ENCODE assay signal across 6 fruit fly cellular contexts in genomic region chr3L:4531941-4532478, dm6.
TF ChIP-seq lines count a peak whose summit lies in the region.

Gene Tie, minus strand, starts transcription at chr3L:4532145.

- peak; percentile 45 to 63 for TF ChIP-seq CTCF in S2 (optimal IDR thresholded peaks at IDR 0.05; lab: Kevin White, UChicago)
- peak; percentile 90 for TF ChIP-seq CTCF in whole organism, embryonic (GFP tag; optimal IDR thresholded peaks at IDR 0.05; lab: Kevin White, UChicago)

TF ChIP-seq in whole organism, adult, 20 proteins besides CTCF, POLR2A, EP300 and RAD21:
- TF ChIP-seq ovo (GFP tag; optimal IDR thresholded peaks at IDR 0.05; lab: Kevin White, UChicago): no peak
- TF ChIP-seq pad (GFP tag; optimal IDR thresholded peaks at IDR 0.05; lab: Kevin White, UChicago): no peak
- TF ChIP-seq Mnt (GFP tag; optimal IDR thresholded peaks at IDR 0.05; lab: Kevin White, UChicago): no peak
- TF ChIP-seq bab1 (GFP tag; optimal IDR thresholded peaks at IDR 0.05; lab: Kevin White, UChicago): peak; percentile 67
- no peak for TF ChIP-seq cic (GFP tag; optimal IDR thresholded peaks at IDR 0.05; lab: Kevin White, UChicago)
- no peak for TF ChIP-seq CG7101 (tag; optimal IDR thresholded peaks at IDR 0.05; lab: Kevin White, UChicago)
- no peak for TF ChIP-seq Hr96 (GFP tag; optimal IDR thresholded peaks at IDR 0.05; lab: Kevin White, UChicago)

TF ChIP-seq in whole organism, embryonic, 481 proteins besides CTCF, POLR2A, EP300 and RAD21 (continues in another document):
- TF ChIP-seq yki (optimal IDR thresholded peaks at IDR 0.05; lab: Kevin White, UChicago): no peak
- no peak for TF ChIP-seq cg (GFP tag; optimal IDR thresholded peaks at IDR 0.05; lab: Kevin White, UChicago)
- TF ChIP-seq CG1792 (GFP tag; optimal IDR thresholded peaks at IDR 0.05; lab: Kevin White, UChicago): no peak
- TF ChIP-seq Trl (optimal IDR thresholded peaks at IDR 0.05; lab: Kevin White, UChicago): no peak
- no peak for TF ChIP-seq Trl (GFP tag; optimal IDR thresholded peaks at IDR 0.05; lab: Kevin White, UChicago)
- no peak for TF ChIP-seq CG6765 (GFP tag; optimal IDR thresholded peaks at IDR 0.05; lab: Kevin White, UChicago)
- no peak for TF ChIP-seq NfI (GFP tag; optimal IDR thresholded peaks at IDR 0.05; lab: Kevin White, UChicago)
- TF ChIP-seq CG17359 (tag; optimal IDR thresholded peaks at IDR 0.05; lab: Kevin White, UChicago): no peak
- TF ChIP-seq CG2678 (tag; optimal IDR thresholded peaks at IDR 0.05; lab: Kevin White, UChicago): peak; percentile 13
- TF ChIP-seq bcd (GFP tag; optimal IDR thresholded peaks at IDR 0.05; lab: Kevin White, UChicago): no peak
- TF ChIP-seq CG14965 (GFP tag; optimal IDR thresholded peaks at IDR 0.05; lab: Kevin White, UChicago; ENCODE audit: borderline replicate concordance): no peak
- TF ChIP-seq ac (GFP tag; optimal IDR thresholded peaks at IDR 0.05; lab: Kevin White, UChicago): no peak
- no peak for TF ChIP-seq scrt (GFP tag; optimal IDR thresholded peaks at IDR 0.05; lab: Kevin White, UChicago)
- no peak for TF ChIP-seq CG17568 (GFP tag; optimal IDR thresholded peaks at IDR 0.05; lab: Kevin White, UChicago)
- TF ChIP-seq gcm2 (GFP tag; optimal IDR thresholded peaks at IDR 0.05; lab: Kevin White, UChicago): no peak
- TF ChIP-seq CG12659 (GFP tag; optimal IDR thresholded peaks at IDR 0.05; lab: Kevin White, UChicago): no peak
- no peak for TF ChIP-seq gcm (GFP tag; optimal IDR thresholded peaks at IDR 0.05; lab: Kevin White, UChicago)
- TF ChIP-seq CG11085 (GFP tag; IDR thresholded peaks at IDR 0.05; lab: Robert Waterston, UW): no peak
- TF ChIP-seq Ptx1 (GFP tag; IDR thresholded peaks at IDR 0.05; lab: Robert Waterston, UW): no peak
- TF ChIP-seq Fer2 (tag; optimal IDR thresholded peaks at IDR 0.05; lab: Kevin White, UChicago): no peak
- no peak for TF ChIP-seq ash1 (GFP tag; optimal IDR thresholded peaks at IDR 0.05; lab: Kevin White, UChicago)
- TF ChIP-seq Oli (tag; optimal IDR thresholded peaks at IDR 0.05; lab: Kevin White, UChicago): no peak

TF ChIP-seq in whole organism, prepupa, 60 proteins besides CTCF, POLR2A, EP300 and RAD21:
- TF ChIP-seq ss (GFP tag; optimal IDR thresholded peaks at IDR 0.05; lab: Kevin White, UChicago) (peak; percentile 17 to 36), CG8119 (GFP tag; IDR thresholded peaks at IDR 0.05; lab: Robert Waterston, UW) (peak; percentile 21; the same call in 1 of the 3 replicates), eg (GFP tag; IDR thresholded peaks at IDR 0.05; lab: Robert Waterston, UW) (peak; percentile 61; the same call in 1 of the 3 replicates), fkh (GFP tag; optimal IDR thresholded peaks at IDR 0.05; lab: Kevin White, UChicago) (peak; percentile 27), CG6276 (GFP tag; optimal IDR thresholded peaks at IDR 0.05; lab: Kevin White, UChicago) (peak; percentile 8), svp (GFP tag; lab: Kevin White, UChicago) (peak; percentile 66), Sox14 (GFP tag; optimal IDR thresholded peaks at IDR 0.05; lab: Kevin White, UChicago) (no peak), Sox15 (GFP tag; optimal IDR thresholded peaks at IDR 0.05; lab: Kevin White, UChicago) (no peak), Eip93F (GFP tag; optimal IDR thresholded peaks at IDR 0.05; lab: Kevin White, UChicago) (no peak), CG3919 (GFP tag; optimal IDR thresholded peaks at IDR 0.05; lab: Kevin White, UChicago) (peak; percentile 3), cyc (GFP tag; optimal IDR thresholded peaks at IDR 0.05; lab: Kevin White, UChicago) (no peak), dsx (GFP tag; optimal IDR thresholded peaks at IDR 0.05; lab: Kevin White, UChicago; ENCODE audit: poor library complexity, severe bottlenecking) (peak; percentile 24), Blimp-1 (GFP tag; optimal IDR thresholded peaks at IDR 0.05; lab: Kevin White, UChicago) (no peak), CG4318 (GFP tag; optimal IDR thresholded peaks at IDR 0.05; lab: Kevin White, UChicago) (no peak), dac (GFP tag; optimal IDR thresholded peaks at IDR 0.05; lab: Kevin White, UChicago) (no peak), net (GFP tag; optimal IDR thresholded peaks at IDR 0.05; lab: Kevin White, UChicago) (peak; percentile 35)
TF ChIP-seq in whole organism, prepupa: peak in this region for 9.

TF ChIP-seq in whole organism, pupa, 21 proteins besides CTCF, POLR2A, EP300 and RAD21:
- peak; percentile 34; the same call in 1 of the 2 replicates for TF ChIP-seq CG12605 (GFP tag; IDR thresholded peaks at IDR 0.05; lab: Robert Waterston, UW)
- peak; percentile 31 for TF ChIP-seq EcR (GFP tag; optimal IDR thresholded peaks at IDR 0.05; lab: Kevin White, UChicago)
- TF ChIP-seq Ets98B (GFP tag; IDR thresholded peaks at IDR 0.05; lab: Robert Waterston, UW): peak; percentile 43; the same call in 1 of the 2 replicates
- TF ChIP-seq CG4496 (GFP tag; IDR thresholded peaks at IDR 0.05; lab: Robert Waterston, UW): peak; percentile 51; the same call in 2 of the 3 replicates
- no peak for TF ChIP-seq D1 (tag; optimal IDR thresholded peaks at IDR 0.05; lab: Kevin White, UChicago)
TF ChIP-seq in whole organism, pupa: peak in this region for 4.

TF ChIP-seq in whole organism, wandering third instar larva, 38 proteins besides CTCF, POLR2A, EP300 and RAD21:
- TF ChIP-seq pan (optimal IDR thresholded peaks at IDR 0.05; lab: Kevin White, UChicago) (no peak), CG9705 (GFP tag; optimal IDR thresholded peaks at IDR 0.05; lab: Kevin White, UChicago) (no peak), dmrt93B (GFP tag; optimal IDR thresholded peaks at IDR 0.05; lab: Kevin White, UChicago) (no peak), sv (GFP tag; optimal IDR thresholded peaks at IDR 0.05; lab: Kevin White, UChicago) (no peak), Hr83 (GFP tag; optimal IDR thresholded peaks at IDR 0.05; lab: Kevin White, UChicago; ENCODE audit: poor library complexity, severe bottlenecking) (no peak), jim (GFP tag; optimal IDR thresholded peaks at IDR 0.05; lab: Kevin White, UChicago) (no peak), GATAd (GFP tag; optimal IDR thresholded peaks at IDR 0.05; lab: Kevin White, UChicago) (no peak), Myc (optimal IDR thresholded peaks at IDR 0.05; lab: Kevin White, UChicago) (peak; percentile 20), OdsH (GFP tag; optimal IDR thresholded peaks at IDR 0.05; lab: Kevin White, UChicago) (no peak)
TF ChIP-seq in whole organism, wandering third instar larva: peak in this region for 1.
